Worm (Caenorhabditis elegans): Measurements from ENCODE around the gene irld-26.

DNA sequence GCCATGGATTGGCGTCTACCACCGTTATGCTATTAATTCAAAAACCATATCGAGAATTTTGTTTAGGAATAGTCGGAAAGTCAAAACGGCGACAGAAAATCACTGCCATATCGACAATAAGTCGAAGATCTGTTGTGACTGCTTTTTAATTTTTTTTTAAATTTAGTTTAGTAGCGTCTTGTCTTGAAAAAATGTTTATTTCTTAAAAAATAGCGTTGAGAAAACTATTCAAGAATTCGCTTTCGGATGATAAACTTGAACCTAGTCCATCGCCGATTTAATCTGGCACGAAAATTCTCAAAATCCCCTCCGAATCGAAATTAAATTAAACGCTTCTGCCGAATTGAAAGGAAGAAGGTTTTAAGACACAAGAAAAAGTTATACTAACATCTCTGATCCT is 12.9 kb upstream of the irld-26 start, which contains the start of gene srh-279:
- TF ChIP-seq fkh-10 (GFP tag; optimal IDR thresholded peaks at IDR 0.05) (no peak), nhr-232 (tag; optimal IDR thresholded peaks at IDR 0.05) (no peak), pqm-1 (tag; optimal IDR thresholded peaks at IDR 0.05) (no peak), K09A11.1 (tag; optimal IDR thresholded peaks at IDR 0.05; ENCODE audit: insufficient read depth) (no peak), unc-86 (tag; optimal IDR thresholded peaks at IDR 0.05) (no peak), ets-4 (tag; optimal IDR thresholded peaks at IDR 0.05) (no peak), T23F11.4 (GFP tag; optimal IDR thresholded peaks at IDR 0.05) (no peak), F13H6.1 (tag; optimal IDR thresholded peaks at IDR 0.05) (no peak)
